Fruit fly (Drosophila melanogaster) whole organism, larva: Measurements from ENCODE around the gene Stip1.

Experiments
- noc ChIP-seq: fragments of 200-800 bp; sonication (Bioruptor generic); optimal IDR thresholded peaks from 3 replicates; lab custom pipeline; 2019; ENCODE audit warnings: missing biosample characterization, mild to moderate bottlenecking, missing genetic modification characterization, moderate library complexity

Gene Stip1

dm6 chr2L:278134-278533 is 16.8 kb upstream of the Stip1 start, which contains the start of gene CG17078:
TSS of gene CG17078 (minus strand) at chr2L:278234.
- no peak for TF ChIP-seq noc (tag; lab: Kevin White, UChicago)

dm6 chr2L:283071-283482 is 11.8 kb upstream of the Stip1 start, which contains the start of gene CG11601:
TSS of gene CG11601 (minus strand) at chr2L:283269.
- TF ChIP-seq noc (tag; lab: Kevin White, UChicago), result no peak

dm6 chr2L:285596-286023 is 9.3 kb upstream of the Stip1 start:
- TF ChIP-seq noc (tag; lab: Kevin White, UChicago), result peak; percentile 59

dm6 chr2L:286421-286820 is 8.5 kb upstream of the Stip1 start:
- peak; percentile 82 for TF ChIP-seq noc (tag; lab: Kevin White, UChicago)

- no peak for TF ChIP-seq noc (tag; lab: Kevin White, UChicago)
These were observed 5.9 kb upstream of the Stip1 start, which contains the start of gene Amnionless for dm6 chr2L:289044-289443. TSS of gene Amnionless (minus strand) at chr2L:289144.

dm6 chr2L:290373-290772 is 4.5 kb upstream of the Stip1 start:
- no peak for TF ChIP-seq noc (tag; lab: Kevin White, UChicago)

- no peak for TF ChIP-seq noc (tag; lab: Kevin White, UChicago)
These were observed 4.0 kb upstream of the Stip1 start for dm6 chr2L:290949-291348.

- TF ChIP-seq noc (tag; lab: Kevin White, UChicago), result no peak
These were observed 3.3 kb upstream of the Stip1 start, which contains the start of gene CG3625 for dm6 chr2L:291657-292056. TSS of gene CG3625 (minus strand) at chr2L:291795.

dm6 chr2L:292301-292700 is 2.6 kb upstream of the Stip1 start, which contains the start of gene CG11562:
TSS of gene CG11562 (plus strand) at chr2L:292419.
- TF ChIP-seq noc (tag; lab: Kevin White, UChicago), result no peak

- TF ChIP-seq noc (tag; lab: Kevin White, UChicago), result peak; percentile 90
These were observed 2.8 kb downstream of the Stip1 start, which contains the start of gene Pi3K21B for dm6 chr2L:297480-298284. TSS of gene Pi3K21B (plus strand) at chr2L:297880.

dm6 chr2L:298285-298644 is 3.3 kb downstream of the Stip1 start:
- TF ChIP-seq noc (tag; lab: Kevin White, UChicago), result no peak

dm6 chr2L:299038-299437 is 4.1 kb downstream of the Stip1 start:
- TF ChIP-seq noc (tag; lab: Kevin White, UChicago), result no peak

dm6 chr2L:300006-300405 is 5.1 kb downstream of the Stip1 start:
- no peak for TF ChIP-seq noc (tag; lab: Kevin White, UChicago)

- peak; percentile 66 for TF ChIP-seq noc (tag; lab: Kevin White, UChicago)
These were observed 6.2 kb downstream of the Stip1 start for dm6 chr2L:300877-301706.

- no peak for TF ChIP-seq noc (tag; lab: Kevin White, UChicago)
These were observed 8.5 kb downstream of the Stip1 start for dm6 chr2L:303306-303962.

- TF ChIP-seq noc (tag; lab: Kevin White, UChicago), result no peak
These were observed 10.3 kb downstream of the Stip1 start for dm6 chr2L:305198-305597.
